Fruit fly (Drosophila melanogaster) whole organism, embryonic: ENCODE measurements around the gene pbl.

Experiments
- BtbVII ChIP-seq: fragments of 200-800 bp; sonication (Bioruptor generic); optimal IDR thresholded peaks from 3 replicates; lab custom pipeline; 2017; ENCODE audit warnings: missing biosample characterization, mild to moderate bottlenecking, missing genetic modification characterization
- CG10366 ChIP-seq: fragments of 200-800 bp; sonication (Bioruptor generic); IDR thresholded peaks from 2 replicates; pipeline ENCODE4 v1.3.6; 2022; ENCODE audit warnings: missing biosample characterization, missing genetic modification characterization
- CG11696 ChIP-seq: fragments of 200-800 bp; sonication (Bioruptor generic); IDR thresholded peaks from 2 replicates; pipeline ENCODE4 v1.3.6; 2022; ENCODE audit warnings: missing biosample characterization, missing genetic modification characterization
- CG13123 ChIP-seq: fragments of 200-800 bp; sonication (Bioruptor generic); optimal IDR thresholded peaks from 2 replicates; lab custom pipeline; 2016; ENCODE audit warnings: missing biosample characterization, missing genetic modification characterization
- CG15514 ChIP-seq: fragments of 200-800 bp; sonication (Bioruptor generic); optimal IDR thresholded peaks from 3 replicates; lab custom pipeline; 2017; ENCODE audit warnings: missing biosample characterization, missing genetic modification characterization, mild to moderate bottlenecking, moderate library complexity, missing genetic modification reagents
- CG16815 ChIP-seq: fragments of 200-800 bp; sonication (Bioruptor generic); optimal IDR thresholded peaks from 3 replicates; lab custom pipeline; 2017; ENCODE audit warnings: missing biosample characterization, mild to moderate bottlenecking, missing genetic modification characterization
- CG30403 ChIP-seq: fragments of 200-800 bp; sonication (Bioruptor generic); optimal IDR thresholded peaks from 3 replicates; lab custom pipeline; 2016; ENCODE audit warnings: missing biosample characterization, missing genetic modification characterization
- CG3163 ChIP-seq: fragments of 200-800 bp; sonication (Bioruptor generic); optimal IDR thresholded peaks from 3 replicates; lab custom pipeline; 2016; ENCODE audit warnings: missing biosample characterization, missing genetic modification characterization
- CG3726 ChIP-seq: fragments of 200-800 bp; sonication (Bioruptor generic); IDR thresholded peaks from 3 replicates; pipeline ENCODE4, ENCODE4 v1.3.6; 2022; ENCODE audit warnings: missing biosample characterization, missing genetic modification characterization
- CG42726 ChIP-seq: fragments of 200-800 bp; sonication (Bioruptor generic); IDR thresholded peaks from 2 replicates; pipeline ENCODE4 v1.3.6; 2022; ENCODE audit warnings: missing biosample characterization, missing genetic modification characterization; ENCODE audit not compliant: partially characterized antibody
- CG43689 ChIP-seq: fragments of 200-800 bp; sonication (Bioruptor generic); IDR thresholded peaks from 2 replicates; pipeline ENCODE4 v1.3.6; 2022; ENCODE audit warnings: missing biosample characterization, missing genetic modification characterization
- CG4730 ChIP-seq: fragments of 200-800 bp; sonication (Bioruptor generic); IDR thresholded peaks from 2 replicates; pipeline ENCODE4 v1.3.6; 2022; ENCODE audit warnings: missing biosample characterization, missing genetic modification characterization
- CG4854 ChIP-seq: fragments of 200-800 bp; sonication (Bioruptor generic); optimal IDR thresholded peaks from 2 replicates; lab custom pipeline; 2016; ENCODE audit warnings: missing biosample characterization, missing genetic modification characterization, inconsistent platforms
- CG8944 ChIP-seq: fragments of 200-800 bp; sonication (Bioruptor generic); optimal IDR thresholded peaks from 3 replicates; lab custom pipeline; 2016; ENCODE audit warnings: missing biosample characterization, missing genetic modification characterization
- CG9797 ChIP-seq: fragments of 200-800 bp; sonication (Bioruptor generic); optimal IDR thresholded peaks from 3 replicates; lab custom pipeline; 2018; ENCODE audit warnings: missing biosample characterization, mild to moderate bottlenecking, missing genetic modification characterization
- CHES-1-like ChIP-seq: fragments of 200-800 bp; sonication (Bioruptor generic); optimal IDR thresholded peaks from 2 replicates; lab custom pipeline; 2016; ENCODE audit warnings: missing biosample characterization, missing genetic modification characterization
- Dip3 ChIP-seq: fragments of 200-800 bp; sonication (Bioruptor generic); optimal IDR thresholded peaks from 3 replicates; lab custom pipeline; 2016; ENCODE audit warnings: missing biosample characterization, missing genetic modification characterization
- Hr3 ChIP-seq: fragments of 200-800 bp; sonication (Bioruptor generic); optimal IDR thresholded peaks from 3 replicates; lab custom pipeline; 2016; ENCODE audit warnings: missing biosample characterization, missing genetic modification characterization
- Max ChIP-seq: fragments of 200-800 bp; sonication (Bioruptor generic); optimal IDR thresholded peaks from 2 replicates; lab custom pipeline; 2016; ENCODE audit warnings: missing biosample characterization, mild to moderate bottlenecking, missing genetic modification characterization
- Mrtf ChIP-seq: fragments of 200-800 bp; sonication (Bioruptor generic); IDR thresholded peaks from 3 replicates; pipeline ENCODE4 v1.3.6; 2022; ENCODE audit warnings: missing biosample characterization, missing genetic modification characterization
- NFAT ChIP-seq: fragments of 200-800 bp; sonication (Bioruptor generic); IDR thresholded peaks from 2 replicates; pipeline ENCODE4 v1.3.6; 2022; ENCODE audit warnings: missing biosample characterization, missing genetic modification characterization
- Poxn ChIP-seq: fragments of 200-800 bp; sonication (Bioruptor generic); IDR thresholded peaks from 2 replicates; pipeline ENCODE4 v1.3.6; 2022; ENCODE audit warnings: missing biosample characterization, missing genetic modification characterization
- Ravus ChIP-seq: fragments of 200-800 bp; sonication (Bioruptor generic); IDR thresholded peaks from 2 replicates; pipeline ENCODE4 v1.3.6; 2022; ENCODE audit warnings: missing biosample characterization, missing genetic modification characterization
- Sry-β ChIP-seq: fragments of 200-800 bp; sonication (Bioruptor generic); optimal IDR thresholded peaks from 2 replicates; lab custom pipeline; 2018; ENCODE audit warnings: missing biosample characterization, mild to moderate bottlenecking, missing genetic modification characterization, moderate library complexity
- Stat92E ChIP-seq, 3 experiments: fragments of >200 bp in 2 of 3; fragments of 200-800 bp in 1 of 3; sonication (Bioruptor generic) in 1 of 3; optimal IDR thresholded peaks; 2 replicates each; lab custom pipeline; 2017 to 2019; ENCODE audit warnings: missing biosample characterization in 3 of 3, missing genetic modification characterization in 3 of 3, mild to moderate bottlenecking in 1 of 3, moderate library complexity in 1 of 3
- az2 ChIP-seq: fragments of 200-800 bp; sonication (Bioruptor generic); optimal IDR thresholded peaks from 3 replicates; lab custom pipeline; 2016; ENCODE audit warnings: missing biosample characterization, missing genetic modification characterization
- bigmax ChIP-seq: fragments of 200-800 bp; sonication (Bioruptor generic); optimal IDR thresholded peaks from 2 replicates; lab custom pipeline; 2018; ENCODE audit warnings: missing biosample characterization, mild to moderate bottlenecking, missing genetic modification characterization
- corto ChIP-seq: fragments of 200-800 bp; sonication (Bioruptor generic); optimal IDR thresholded peaks from 2 replicates; lab custom pipeline; 2016; ENCODE audit warnings: missing biosample characterization, mild to moderate bottlenecking, missing genetic modification characterization, moderate library complexity
- danr ChIP-seq: fragments of 200-800 bp; sonication (Bioruptor generic); IDR thresholded peaks from 2 replicates; pipeline ENCODE4 v1.3.6; 2022; ENCODE audit warnings: missing biosample characterization, missing genetic modification characterization
- eve ChIP-seq, 2 experiments: fragments of >200 bp; optimal IDR thresholded peaks; 2 replicates each; lab custom pipeline; 2017; ENCODE audit warnings: missing biosample characterization in 2 of 2, missing genetic modification characterization in 2 of 2
- ftz-f1 ChIP-seq: fragments of 200-800 bp; sonication (Bioruptor generic); optimal IDR thresholded peaks from 2 replicates; lab custom pipeline; 2016; ENCODE audit warnings: missing biosample characterization, missing genetic modification characterization
- gcm2 ChIP-seq: fragments of 200-800 bp; sonication (Bioruptor generic); optimal IDR thresholded peaks from 2 replicates; lab custom pipeline; 2016; ENCODE audit warnings: missing biosample characterization, missing genetic modification characterization
- hb ChIP-seq: fragments of 200-800 bp; sonication (Bioruptor generic); IDR thresholded peaks from 3 replicates; pipeline ENCODE4 v1.3.6; 2022; ENCODE audit warnings: missing biosample characterization, missing genetic modification characterization; ENCODE audit not compliant: partially characterized antibody
- inv ChIP-seq: fragments of 200-800 bp; sonication (Bioruptor generic); IDR thresholded peaks from 2 replicates; pipeline ENCODE4 v1.3.6; 2022; ENCODE audit warnings: missing biosample characterization, missing genetic modification characterization; ENCODE audit not compliant: partially characterized antibody
- jigr1 ChIP-seq: fragments of 200-800 bp; sonication (Bioruptor generic); IDR thresholded peaks from 3 replicates; pipeline ENCODE4 v1.3.6; 2022; ENCODE audit warnings: missing biosample characterization, missing genetic modification characterization
- ken ChIP-seq: fragments of 200-800 bp; sonication (Bioruptor generic); IDR thresholded peaks from 3 replicates; pipeline ENCODE4 v1.3.6; 2022; ENCODE audit warnings: missing biosample characterization, missing genetic modification characterization
- lab ChIP-seq: fragments of 200-800 bp; sonication (Bioruptor generic); optimal IDR thresholded peaks from 3 replicates; lab custom pipeline; 2017; ENCODE audit warnings: missing biosample characterization, missing genetic modification characterization, mild to moderate bottlenecking, moderate library complexity, missing genetic modification reagents
- lbe ChIP-seq: fragments of 200-800 bp; sonication (Bioruptor generic); optimal IDR thresholded peaks from 2 replicates; lab custom pipeline; 2016; ENCODE audit warnings: missing biosample characterization, mild to moderate bottlenecking, missing genetic modification characterization
- lola ChIP-seq, 3 experiments: fragments of >200 bp in 2 of 3; fragments of 200-800 bp in 1 of 3; sonication (Bioruptor generic) in 1 of 3; optimal IDR thresholded peaks; 2 replicates each; lab custom pipeline; 2017 to 2019; ENCODE audit warnings: missing biosample characterization in 3 of 3, missing genetic modification characterization in 3 of 3, mild to moderate bottlenecking in 1 of 3, moderate library complexity in 1 of 3
- maf-S ChIP-seq: fragments of 200-800 bp; sonication (Bioruptor generic); optimal IDR thresholded peaks from 2 replicates; lab custom pipeline; 2016; ENCODE audit warnings: missing biosample characterization, missing genetic modification characterization
- mld ChIP-seq: fragments of 200-800 bp; sonication (Bioruptor generic); IDR thresholded peaks from 3 replicates; pipeline ENCODE4 v1.3.6; 2022; ENCODE audit warnings: missing biosample characterization, missing genetic modification characterization; ENCODE audit not compliant: partially characterized antibody
- onecut ChIP-seq: fragments of 200-800 bp; sonication (Bioruptor generic); IDR thresholded peaks from 2 replicates; pipeline ENCODE4 v1.3.6; 2022; ENCODE audit warnings: missing biosample characterization, missing genetic modification characterization
- org-1 ChIP-seq: fragments of 200-800 bp; sonication (Bioruptor generic); optimal IDR thresholded peaks from 2 replicates; lab custom pipeline; 2017; ENCODE audit warnings: missing biosample characterization, missing genetic modification characterization
- p53 ChIP-seq: fragments of 200-800 bp; sonication (Bioruptor generic); optimal IDR thresholded peaks from 2 replicates; lab custom pipeline; 2016; ENCODE audit warnings: missing biosample characterization, missing genetic modification characterization
- phol ChIP-seq: fragments of 200-800 bp; sonication (Bioruptor generic); optimal IDR thresholded peaks from 3 replicates; lab custom pipeline; 2018; ENCODE audit warnings: missing biosample characterization, mild to moderate bottlenecking, missing genetic modification characterization, moderate library complexity
- pum ChIP-seq: fragments of 200-800 bp; sonication (Bioruptor generic); optimal IDR thresholded peaks from 2 replicates; lab custom pipeline; 2016; ENCODE audit warnings: missing biosample characterization, missing genetic modification characterization
- sd ChIP-seq: fragments of 200-800 bp; sonication (Bioruptor generic); optimal IDR thresholded peaks from 3 replicates; lab custom pipeline; 2018; ENCODE audit warnings: missing biosample characterization, mild to moderate bottlenecking, missing genetic modification characterization, moderate library complexity
- slbo ChIP-seq: fragments of 200-800 bp; sonication (Bioruptor generic); IDR thresholded peaks from 2 replicates; pipeline ENCODE4 v1.3.6; 2022; ENCODE audit warnings: missing biosample characterization, missing genetic modification characterization
- sob ChIP-seq: fragments of 200-800 bp; sonication (Bioruptor generic); IDR thresholded peaks from 2 replicates; pipeline ENCODE4 v1.3.6; 2022; ENCODE audit warnings: missing biosample characterization, missing genetic modification characterization
- tap ChIP-seq: fragments of 200-800 bp; optimal IDR thresholded peaks from 3 replicates; lab custom pipeline; 2019; ENCODE audit warnings: missing biosample characterization, mild to moderate bottlenecking, missing genetic modification characterization, moderate library complexity
- vnd ChIP-seq: fragments of 200-800 bp; sonication (Bioruptor generic); IDR thresholded peaks from 3 replicates; pipeline ENCODE4 v1.3.6; 2022; ENCODE audit warnings: missing biosample characterization, missing genetic modification characterization; ENCODE audit not compliant: partially characterized antibody
- zfh1 ChIP-seq: fragments of 200-800 bp; sonication (Bioruptor generic); IDR thresholded peaks from 3 replicates; pipeline ENCODE4 v1.3.6; 2022; ENCODE audit warnings: missing biosample characterization, missing genetic modification characterization

The pbl gene

dm6 chr3L:7866558-7866957 is 45.2 kb downstream of the pbl start (continued):
- TF ChIP-seq lola (GFP tag; optimal IDR thresholded peaks at IDR 0.05; lab: Kevin White, UChicago): no peak
- TF ChIP-seq NFAT: peak; percentile 45
- no peak for TF ChIP-seq mld
- no peak for TF ChIP-seq Max (GFP tag; lab: Kevin White, UChicago)
- TF ChIP-seq inv (GFP tag; lab: Robert Waterston, UW): no peak
- TF ChIP-seq org-1 (GFP tag; lab: Kevin White, UChicago): no peak
- no peak for TF ChIP-seq Sry-β (GFP tag; lab: Kevin White, UChicago)
- peak; percentile 34; the same call in 1 of the 2 replicates for TF ChIP-seq CG10366 (GFP tag; lab: Robert Waterston, UW)
- TF ChIP-seq p53: no peak
- TF ChIP-seq vnd (GFP tag; lab: Robert Waterston, UW): no peak
- no peak for TF ChIP-seq CG13123 (GFP tag; lab: Kevin White, UChicago)
- no peak for TF ChIP-seq CG9797 (GFP tag; lab: Kevin White, UChicago)
- TF ChIP-seq CG11696 (GFP tag; lab: Robert Waterston, UW): no peak
- TF ChIP-seq az2 (GFP tag; lab: Kevin White, UChicago): no peak
- TF ChIP-seq CHES-1-like: no peak
- no peak for TF ChIP-seq CG3726
- no peak for TF ChIP-seq corto (GFP tag; lab: Kevin White, UChicago)
- no peak for TF ChIP-seq danr
- no peak for TF ChIP-seq jigr1 (GFP tag; lab: Robert Waterston, UW)
- TF ChIP-seq hb (GFP tag; lab: Robert Waterston, UW): no peak
- TF ChIP-seq Ravus (GFP tag; lab: Robert Waterston, UW): no peak
- peak; percentile 26 for TF ChIP-seq Dip3 (GFP tag; lab: Kevin White, UChicago)
- TF ChIP-seq Mrtf: 0 out of 3 replicates have a peak, but pooled peaks have one; percentile 34
- no peak for TF ChIP-seq pum (GFP tag; lab: Kevin White, UChicago)
- no peak for TF ChIP-seq CG3163
- TF ChIP-seq slbo (GFP tag; lab: Robert Waterston, UW): peak; percentile 66
- TF ChIP-seq eve (GFP tag; optimal IDR thresholded peaks at IDR 0.05; lab: Kevin White, UChicago): peak in 1 of 2 experiments; percentile 77
- no peak for TF ChIP-seq CG8944 (GFP tag; lab: Kevin White, UChicago)
- no peak for TF ChIP-seq Poxn (GFP tag; lab: Robert Waterston, UW)
- no peak for TF ChIP-seq ken (GFP tag; lab: Robert Waterston, UW)
- no peak for TF ChIP-seq ftz-f1 (GFP tag; lab: Kevin White, UChicago)
- no peak for TF ChIP-seq CG42726 (GFP tag; lab: Robert Waterston, UW)
- TF ChIP-seq bigmax (GFP tag; lab: Kevin White, UChicago): no peak
- TF ChIP-seq zfh1 (GFP tag; lab: Robert Waterston, UW): no peak
- TF ChIP-seq lbe: no peak
- TF ChIP-seq onecut (GFP tag; lab: Robert Waterston, UW): no peak
- peak; percentile 1 for TF ChIP-seq CG30403
- peak; percentile 23; the same call in 1 of the 2 replicates for TF ChIP-seq CG4730 (GFP tag; lab: Robert Waterston, UW)
- TF ChIP-seq BtbVII (GFP tag; lab: Kevin White, UChicago): no peak
- no peak for TF ChIP-seq CG4854
- no peak for TF ChIP-seq gcm2 (GFP tag; lab: Kevin White, UChicago)
- peak; percentile 77 for TF ChIP-seq lab (GFP tag; lab: Kevin White, UChicago)
- TF ChIP-seq Stat92E (GFP tag; optimal IDR thresholded peaks at IDR 0.05; lab: Kevin White, UChicago): no peak
- TF ChIP-seq sd (tag; lab: Kevin White, UChicago): no peak
- no peak for TF ChIP-seq sob
- peak; percentile 49 for TF ChIP-seq CG15514 (GFP tag; lab: Kevin White, UChicago)
- peak; percentile 8 for TF ChIP-seq CG16815
- no peak for TF ChIP-seq Hr3 (GFP tag; lab: Kevin White, UChicago)
- no peak for TF ChIP-seq tap (tag; lab: Kevin White, UChicago)
- TF ChIP-seq maf-S (GFP tag; lab: Kevin White, UChicago): no peak
- peak; percentile 12 for TF ChIP-seq phol (tag; lab: Kevin White, UChicago)
- TF ChIP-seq CG43689 (GFP tag; lab: Robert Waterston, UW): no peak
